Fruit fly (Drosophila melanogaster): Measurements from ENCODE around the gene MED30.

Gene MED30

dm6 chr3L:652637-653036, 1.3 kb downstream of the MED30 start, which contains the start of gene CG3402 (continued):
- TF ChIP-seq cg (GFP tag; optimal IDR thresholded peaks at IDR 0.05), result peak; percentile 75
- peak; percentile 70 for TF ChIP-seq BEAF-32 (GFP tag; optimal IDR thresholded peaks at IDR 0.05)
- TF ChIP-seq pho (GFP tag; optimal IDR thresholded peaks at IDR 0.05), result no peak
- TF ChIP-seq zfh1 (GFP tag; IDR thresholded peaks at IDR 0.05), result no peak
- no peak for TF ChIP-seq CG31388 (GFP tag; optimal IDR thresholded peaks at IDR 0.05)
- TF ChIP-seq shn (GFP tag; optimal IDR thresholded peaks at IDR 0.05), result no peak
- no peak for TF ChIP-seq bowl (GFP tag; IDR thresholded peaks at IDR 0.05)
- peak; percentile 75 for TF ChIP-seq tna (GFP tag; IDR thresholded peaks at IDR 0.05; ENCODE audit: partially characterized antibody)
- no peak for TF ChIP-seq CG5245 (GFP tag; optimal IDR thresholded peaks at IDR 0.05)
- no peak for TF ChIP-seq CG13624 (GFP tag; optimal IDR thresholded peaks at IDR 0.05)
- TF ChIP-seq CG4617 (GFP tag; optimal IDR thresholded peaks at IDR 0.05; ENCODE audit: borderline replicate concordance), result peak; percentile 67
- no peak for TF ChIP-seq CG2875 (GFP tag; optimal IDR thresholded peaks at IDR 0.05)
- TF ChIP-seq CG8290 (GFP tag; optimal IDR thresholded peaks at IDR 0.05), result no peak
- no peak for TF ChIP-seq CG8290 (tag; optimal IDR thresholded peaks at IDR 0.05)
- TF ChIP-seq HmgZ (tag; optimal IDR thresholded peaks at IDR 0.05), result peak; percentile 26
- TF ChIP-seq eyg (GFP tag; optimal IDR thresholded peaks at IDR 0.05), result no peak
- TF ChIP-seq CG18476 (GFP tag; optimal IDR thresholded peaks at IDR 0.05), result no peak
- TF ChIP-seq CG12219 (GFP tag; optimal IDR thresholded peaks at IDR 0.05), result no peak
- no peak for TF ChIP-seq CG10147 (GFP tag; optimal IDR thresholded peaks at IDR 0.05)
- no peak for TF ChIP-seq Hsf (GFP tag; optimal IDR thresholded peaks at IDR 0.05)
- no peak for TF ChIP-seq Sox102F (GFP tag; optimal IDR thresholded peaks at IDR 0.05)
- TF ChIP-seq tgo (GFP tag; IDR thresholded peaks at IDR 0.05), result no peak
- TF ChIP-seq CG15269 (tag; optimal IDR thresholded peaks at IDR 0.05), result no peak
- peak; percentile 72 for TF ChIP-seq CG2116 (GFP tag; optimal IDR thresholded peaks at IDR 0.05)
- no peak for TF ChIP-seq kay (GFP tag; optimal IDR thresholded peaks at IDR 0.05)
- no peak for TF ChIP-seq Atf6 (GFP tag; IDR thresholded peaks at IDR 0.05)
- peak; percentile 11 for TF ChIP-seq sd (tag; optimal IDR thresholded peaks at IDR 0.05)
- no peak for TF ChIP-seq CG18764 (GFP tag; optimal IDR thresholded peaks at IDR 0.05)
- TF ChIP-seq CG6813 (GFP tag; optimal IDR thresholded peaks at IDR 0.05), result no peak
- TF ChIP-seq CG12942 (GFP tag; optimal IDR thresholded peaks at IDR 0.05), result no peak
- no peak for TF ChIP-seq Trl (optimal IDR thresholded peaks at IDR 0.05)
- no peak for TF ChIP-seq Trl (GFP tag; optimal IDR thresholded peaks at IDR 0.05)
- TF ChIP-seq tll (GFP tag; optimal IDR thresholded peaks at IDR 0.05), result no peak
- TF ChIP-seq CG34224 (GFP tag; IDR thresholded peaks at IDR 0.05; ENCODE audit: partially characterized antibody), result no peak; the same call in none of the 3 replicates
- 0 out of 2 replicates have a peak, but pooled peaks have one; percentile 21 for TF ChIP-seq ato (GFP tag; IDR thresholded peaks at IDR 0.05; ENCODE audit: partially characterized antibody)
- TF ChIP-seq pros (GFP tag; optimal IDR thresholded peaks at IDR 0.05), result no peak
- TF ChIP-seq btn (GFP tag; optimal IDR thresholded peaks at IDR 0.05), result no peak
- TF ChIP-seq tio (GFP tag; optimal IDR thresholded peaks at IDR 0.05), result no peak
- peak; percentile 53; the same call in 1 of the 2 replicates for TF ChIP-seq nerfin-2 (GFP tag; IDR thresholded peaks at IDR 0.05; ENCODE audit: partially characterized antibody)
- peak; percentile 76 for TF ChIP-seq zen2 (GFP tag; IDR thresholded peaks at IDR 0.05; ENCODE audit: partially characterized antibody)
- TF ChIP-seq CG17568 (GFP tag; optimal IDR thresholded peaks at IDR 0.05), result no peak
- TF ChIP-seq CG12104 (GFP tag; optimal IDR thresholded peaks at IDR 0.05), result no peak
- TF ChIP-seq TFAM (GFP tag; optimal IDR thresholded peaks at IDR 0.05), result no peak
- TF ChIP-seq Ravus (GFP tag; IDR thresholded peaks at IDR 0.05), result no peak
- peak; percentile 65 for TF ChIP-seq vnd (GFP tag; IDR thresholded peaks at IDR 0.05; ENCODE audit: partially characterized antibody)
- no peak for TF ChIP-seq Dip2 (GFP tag; IDR thresholded peaks at IDR 0.05)

All from whole organism, embryonic.